Fruit fly (Drosophila melanogaster): ENCODE measurements around the gene CG43133.

Gene CG43133

DNA sequence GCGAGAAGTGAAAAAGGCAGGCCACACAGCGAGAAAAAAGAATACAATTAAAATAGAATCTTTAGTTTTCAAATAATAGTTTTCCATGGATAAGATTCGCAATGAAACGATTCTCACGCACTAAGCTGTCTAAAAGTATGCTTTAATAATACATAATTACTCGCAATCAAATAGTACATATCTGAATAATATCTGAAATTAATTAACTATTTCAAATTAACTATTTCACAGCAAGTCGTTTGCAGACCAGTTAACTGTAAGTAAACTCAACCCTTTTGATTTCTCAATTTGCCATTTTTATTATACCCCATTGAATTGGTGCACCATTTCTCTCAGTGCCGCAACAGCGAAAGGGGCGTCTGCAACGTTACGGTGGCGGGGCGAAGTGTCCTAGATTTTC lies 4.5 kb downstream of the CG43133 start (continued):
- TF ChIP-seq CG8359 (GFP tag; optimal IDR thresholded peaks at IDR 0.05; ENCODE audit: borderline replicate concordance) = no peak
- TF ChIP-seq CG13775 (GFP tag; optimal IDR thresholded peaks at IDR 0.05) = peak; percentile 10
- TF ChIP-seq ken (GFP tag; IDR thresholded peaks at IDR 0.05) = no peak
- TF ChIP-seq Gug (GFP tag; IDR thresholded peaks at IDR 0.05) = no peak
- peak; percentile 52 for TF ChIP-seq CG9727 (GFP tag; optimal IDR thresholded peaks at IDR 0.05)
- TF ChIP-seq CG13296 (GFP tag; optimal IDR thresholded peaks at IDR 0.05) = peak; percentile 46
- no peak for TF ChIP-seq knrl (GFP tag; IDR thresholded peaks at IDR 0.05; ENCODE audit: partially characterized antibody)
- TF ChIP-seq ham (GFP tag; IDR thresholded peaks at IDR 0.05) = no peak
- no peak for TF ChIP-seq CG18619 (GFP tag; optimal IDR thresholded peaks at IDR 0.05)
- TF ChIP-seq Dbx (GFP tag; IDR thresholded peaks at IDR 0.05) = no peak
- no peak for TF ChIP-seq CG3847 (GFP tag; IDR thresholded peaks at IDR 0.05)
- no peak for TF ChIP-seq gfzf (GFP tag; optimal IDR thresholded peaks at IDR 0.05)
- TF ChIP-seq chn (GFP tag; optimal IDR thresholded peaks at IDR 0.05) = no peak
- TF ChIP-seq CG5180 (GFP tag; optimal IDR thresholded peaks at IDR 0.05) = no peak
- TF ChIP-seq BEAF-32 (GFP tag; optimal IDR thresholded peaks at IDR 0.05) = no peak
- TF ChIP-seq CG16815 (GFP tag; optimal IDR thresholded peaks at IDR 0.05) = no peak
- peak; percentile 8 for TF ChIP-seq sug (tag; optimal IDR thresholded peaks at IDR 0.05)
- no peak for TF ChIP-seq sisA (GFP tag; IDR thresholded peaks at IDR 0.05)
- TF ChIP-seq HLH4C (GFP tag; IDR thresholded peaks at IDR 0.05; ENCODE audit: partially characterized antibody) = no peak
- peak; percentile 57 for TF ChIP-seq Fer1 (GFP tag; optimal IDR thresholded peaks at IDR 0.05)
- TF ChIP-seq CG12769 (tag; optimal IDR thresholded peaks at IDR 0.05) = no peak
- no peak for TF ChIP-seq lola (GFP tag; optimal IDR thresholded peaks at IDR 0.05)
- TF ChIP-seq sim (GFP tag; IDR thresholded peaks at IDR 0.05) = no peak
- no peak for TF ChIP-seq CG3838 (GFP tag; optimal IDR thresholded peaks at IDR 0.05)
- TF ChIP-seq CG14014 (GFP tag; IDR thresholded peaks at IDR 0.05) = no peak
- TF ChIP-seq CG7357 (GFP tag; IDR thresholded peaks at IDR 0.05) = 0 out of 3 replicates have a peak, but pooled peaks have one; percentile 10
- no peak for TF ChIP-seq CG6791 (GFP tag; IDR thresholded peaks at IDR 0.05; ENCODE audit: partially characterized antibody)
- peak; percentile 25 for TF ChIP-seq HHEX (GFP tag; optimal IDR thresholded peaks at IDR 0.05)
- TF ChIP-seq Hr3 (GFP tag; optimal IDR thresholded peaks at IDR 0.05) = peak; percentile 26
- no peak for TF ChIP-seq Hey (tag; optimal IDR thresholded peaks at IDR 0.05)
- no peak for TF ChIP-seq unc-4 (GFP tag; IDR thresholded peaks at IDR 0.05; ENCODE audit: partially characterized antibody)
- no peak for TF ChIP-seq fd96Cb (tag; optimal IDR thresholded peaks at IDR 0.05)
- TF ChIP-seq shn (GFP tag; optimal IDR thresholded peaks at IDR 0.05) = no peak
- no peak for TF ChIP-seq Hsf (GFP tag; optimal IDR thresholded peaks at IDR 0.05)
- no peak for TF ChIP-seq CG18262 (tag; optimal IDR thresholded peaks at IDR 0.05)
- TF ChIP-seq scrt (GFP tag; optimal IDR thresholded peaks at IDR 0.05) = no peak
- no peak for TF ChIP-seq Ravus (GFP tag; IDR thresholded peaks at IDR 0.05)
- TF ChIP-seq mirr (GFP tag; optimal IDR thresholded peaks at IDR 0.05) = no peak
- no peak for TF ChIP-seq Spps (tag; optimal IDR thresholded peaks at IDR 0.05)
- peak; percentile 77 for TF ChIP-seq CG18599 (GFP tag; optimal IDR thresholded peaks at IDR 0.05)
- TF ChIP-seq eyg (GFP tag; optimal IDR thresholded peaks at IDR 0.05) = no peak
- no peak for TF ChIP-seq luna (GFP tag; optimal IDR thresholded peaks at IDR 0.05)
- TF ChIP-seq Xrp1 (GFP tag; IDR thresholded peaks at IDR 0.05) = no peak
- no peak for TF ChIP-seq ash1 (GFP tag; optimal IDR thresholded peaks at IDR 0.05)
- no peak for TF ChIP-seq prd (optimal IDR thresholded peaks at IDR 0.05)
- peak; percentile 37; the same call in 2 of the 3 replicates for TF ChIP-seq prd (GFP tag; IDR thresholded peaks at IDR 0.05)
- no peak for TF ChIP-seq Rx (GFP tag; IDR thresholded peaks at IDR 0.05)
- TF ChIP-seq CG42726 (GFP tag; IDR thresholded peaks at IDR 0.05; ENCODE audit: partially characterized antibody) = no peak
- no peak for TF ChIP-seq esg (GFP tag; conservative IDR thresholded peaks at IDR 0.05)
- TF ChIP-seq gce (GFP tag; IDR thresholded peaks at IDR 0.05) = no peak
- no peak for TF ChIP-seq CG3995 (GFP tag; optimal IDR thresholded peaks at IDR 0.05)
